Worm (Caenorhabditis elegans) whole organism, late embryonic: ENCODE data around the gene kin-20.

Experiments used
- C38D4.7 ChIP-seq: fragments of 200-800 bp; sonication (Bioruptor generic); optimal IDR thresholded peaks from 2 replicates; lab custom pipeline; 2018; ENCODE audit warnings: mild to moderate bottlenecking, missing genetic modification characterization, moderate library complexity, missing compliant biosample characterization
- K09A11.1 ChIP-seq: sonication (generic microtip); optimal IDR thresholded peaks from 2 replicates; lab custom pipeline; 2017; ENCODE audit warnings: antibody characterized with exemption, mild to moderate bottlenecking, missing genetic modification characterization, missing compliant biosample characterization; ENCODE audit not compliant: insufficient read depth
- T23F11.4 ChIP-seq: fragments of 200-800 bp; sonication (Bioruptor generic); optimal IDR thresholded peaks from 2 replicates; lab custom pipeline; 2018; ENCODE audit warnings: mild to moderate bottlenecking, missing genetic modification characterization, missing compliant biosample characterization
- ahr-1 ChIP-seq: sonication (generic microtip); optimal IDR thresholded peaks from 2 replicates; lab custom pipeline; 2016; ENCODE audit warnings: missing genetic modification characterization, missing compliant biosample characterization
- ceh-18 ChIP-seq: sonication (generic microtip); optimal IDR thresholded peaks from 2 replicates; lab custom pipeline; 2016; ENCODE audit warnings: missing genetic modification characterization, missing compliant biosample characterization
- ceh-19 ChIP-seq: fragments of 200-800 bp; sonication (Bioruptor generic); optimal IDR thresholded peaks from 2 replicates; lab custom pipeline; 2018; ENCODE audit warnings: mild to moderate bottlenecking, missing genetic modification characterization, missing compliant biosample characterization
- ceh-2 ChIP-seq: sonication (generic microtip); optimal IDR thresholded peaks from 2 replicates; lab custom pipeline; 2016; ENCODE audit warnings: missing genotype, missing genetic modification characterization, missing compliant biosample characterization
- ceh-22 ChIP-seq: sonication (generic microtip); optimal IDR thresholded peaks from 2 replicates; lab custom pipeline; 2017; ENCODE audit warnings: missing biosample characterization, missing genetic modification characterization
- ceh-24 ChIP-seq: sonication (generic microtip); optimal IDR thresholded peaks from 2 replicates; lab custom pipeline; 2016; ENCODE audit warnings: mild to moderate bottlenecking, missing genetic modification characterization, missing compliant biosample characterization
- ceh-30 ChIP-seq: fragments of 150-350 bp; optimal IDR thresholded peaks from 2 replicates; lab custom pipeline; 2014; ENCODE audit warnings: missing biosample characterization, missing genetic modification characterization
- ceh-31 ChIP-seq: sonication (generic microtip); optimal IDR thresholded peaks from 2 replicates; lab custom pipeline; 2016; ENCODE audit warnings: missing genetic modification characterization, missing compliant biosample characterization
- ceh-34 ChIP-seq: sonication (generic microtip); optimal IDR thresholded peaks from 2 replicates; lab custom pipeline; 2016; ENCODE audit warnings: mild to moderate bottlenecking, missing genetic modification characterization, missing compliant biosample characterization
- ceh-45 ChIP-seq: fragments of 200-800 bp; sonication (Bioruptor generic); IDR thresholded peaks from 2 replicates; pipeline ENCODE4 v1.3.6; 2022; ENCODE audit warnings: missing genetic modification reagents, missing genetic modification characterization, missing compliant biosample characterization
- ceh-48 ChIP-seq: sonication (generic microtip); optimal IDR thresholded peaks from 2 replicates; lab custom pipeline; 2016; ENCODE audit warnings: missing genetic modification characterization, inconsistent platforms, missing compliant biosample characterization
- ceh-6 ChIP-seq: fragments of 200-800 bp; sonication (Bioruptor generic); optimal IDR thresholded peaks from 2 replicates; lab custom pipeline; 2018; ENCODE audit warnings: mild to moderate bottlenecking, missing genetic modification characterization, missing compliant biosample characterization
- ceh-9 ChIP-seq: sonication (generic microtip); optimal IDR thresholded peaks from 2 replicates; lab custom pipeline; 2016; ENCODE audit warnings: mild to moderate bottlenecking, missing genetic modification characterization, inconsistent platforms, missing compliant biosample characterization
- che-1 ChIP-seq: sonication (generic microtip); optimal IDR thresholded peaks from 2 replicates; lab custom pipeline; 2016; ENCODE audit warnings: mild to moderate bottlenecking, missing genetic modification characterization, missing compliant biosample characterization
- dve-1 ChIP-seq: sonication (generic microtip); optimal IDR thresholded peaks from 2 replicates; lab custom pipeline; 2017; ENCODE audit warnings: antibody characterized with exemption, mild to moderate bottlenecking, missing genetic modification characterization, missing compliant biosample characterization
- elt-2 ChIP-seq: sonication (generic microtip); optimal IDR thresholded peaks from 2 replicates; lab custom pipeline; 2016; ENCODE audit warnings: missing genetic modification reagents, missing genetic modification characterization, missing compliant biosample characterization
- elt-4 ChIP-seq: sonication (generic microtip); optimal IDR thresholded peaks from 2 replicates; lab custom pipeline; 2016; ENCODE audit warnings: missing genetic modification characterization, missing compliant biosample characterization
- fax-1 ChIP-seq: sonication (generic microtip); optimal IDR thresholded peaks from 2 replicates; lab custom pipeline; 2016; ENCODE audit warnings: missing genotype, missing genetic modification characterization, missing compliant biosample characterization
- fkh-10 ChIP-seq: fragments of 150-350 bp; optimal IDR thresholded peaks from 2 replicates; lab custom pipeline; 2014; ENCODE audit warnings: missing biosample characterization, missing genetic modification reagents, missing genetic modification characterization
- fkh-6 ChIP-seq: sonication (generic microtip); optimal IDR thresholded peaks from 2 replicates; lab custom pipeline; 2016; ENCODE audit warnings: missing genetic modification characterization, missing compliant biosample characterization
- gmeb-2 ChIP-seq: sonication (generic microtip); optimal IDR thresholded peaks from 2 replicates; lab custom pipeline; 2016; ENCODE audit warnings: missing genetic modification characterization, inconsistent platforms, missing compliant biosample characterization
- hlh-15 ChIP-seq: sonication (generic microtip); optimal IDR thresholded peaks from 2 replicates; lab custom pipeline; 2016; ENCODE audit warnings: missing genetic modification characterization, missing compliant biosample characterization
- hlh-6 ChIP-seq: sonication (generic microtip); optimal IDR thresholded peaks from 2 replicates; lab custom pipeline; 2016; ENCODE audit warnings: missing genotype, missing genetic modification characterization, missing compliant biosample characterization
- lim-6 ChIP-seq: sonication (generic microtip); optimal IDR thresholded peaks from 2 replicates; lab custom pipeline; 2016; ENCODE audit warnings: missing genetic modification characterization, missing compliant biosample characterization
- madf-2 ChIP-seq: sonication (generic microtip); optimal IDR thresholded peaks from 2 replicates; lab custom pipeline; 2017; ENCODE audit warnings: missing genetic modification characterization, missing compliant biosample characterization
- mec-3 ChIP-seq: sonication (generic microtip); optimal IDR thresholded peaks from 2 replicates; lab custom pipeline; 2016; ENCODE audit warnings: borderline replicate concordance, missing genetic modification characterization, missing compliant biosample characterization
- nfya-1 ChIP-seq: sonication (generic microtip); optimal IDR thresholded peaks from 2 replicates; lab custom pipeline; 2017; ENCODE audit warnings: missing genetic modification characterization, mild to moderate bottlenecking, missing compliant biosample characterization, antibody characterized with exemption, moderate library complexity
- nhr-11 ChIP-seq: fragments of 150-350 bp; optimal IDR thresholded peaks from 2 replicates; lab custom pipeline; 2014; ENCODE audit warnings: missing biosample characterization, missing genetic modification characterization
- nhr-232 ChIP-seq: sonication (generic microtip); optimal IDR thresholded peaks from 2 replicates; lab custom pipeline; 2016; ENCODE audit warnings: missing genetic modification characterization, missing compliant biosample characterization
- odd-2 ChIP-seq: sonication (generic microtip); optimal IDR thresholded peaks from 2 replicates; lab custom pipeline; 2017; ENCODE audit warnings: antibody characterized with exemption, mild to moderate bottlenecking, missing genetic modification characterization, missing compliant biosample characterization
- pag-3 ChIP-seq: sonication (generic microtip); optimal IDR thresholded peaks from 2 replicates; lab custom pipeline; 2016; ENCODE audit warnings: missing compliant biosample characterization, missing genetic modification characterization, borderline replicate concordance
- pha-2 ChIP-seq: sonication (generic microtip); optimal IDR thresholded peaks from 2 replicates; lab custom pipeline; 2017; ENCODE audit warnings: mild to moderate bottlenecking, missing genetic modification characterization, missing compliant biosample characterization
- pha-4 ChIP-seq: fragments of 150-350 bp; optimal IDR thresholded peaks from 2 replicates; lab custom pipeline; 2018; ENCODE audit warnings: missing biosample characterization, missing genetic modification reagents, missing genetic modification characterization
- rnt-1 ChIP-seq: sonication (generic microtip); optimal IDR thresholded peaks from 2 replicates; lab custom pipeline; 2016; ENCODE audit warnings: missing genetic modification characterization, missing compliant biosample characterization
- sdc-2 ChIP-seq: sonication (generic microtip); optimal IDR thresholded peaks from 2 replicates; lab custom pipeline; 2016; ENCODE audit warnings: missing genotype, missing genetic modification characterization, missing compliant biosample characterization
- sox-2 ChIP-seq: fragments of 200-800 bp; sonication (Bioruptor generic); IDR thresholded peaks from 2 replicates; pipeline ENCODE4 v1.3.6; 2022; ENCODE audit warnings: missing genetic modification reagents, missing genetic modification characterization, missing compliant biosample characterization
- tbx-2 ChIP-seq: sonication (generic microtip); optimal IDR thresholded peaks from 2 replicates; lab custom pipeline; 2016; ENCODE audit warnings: missing genetic modification characterization, missing compliant biosample characterization
- tbx-7 ChIP-seq: sonication (generic microtip); optimal IDR thresholded peaks from 2 replicates; lab custom pipeline; 2016; ENCODE audit warnings: missing genotype, missing genetic modification characterization, missing compliant biosample characterization

Gene kin-20

ce11 chrX:15281248-15281647 lies 3.7 kb upstream of the kin-20 start (continued):
- no peak for TF ChIP-seq hlh-15
- no peak for TF ChIP-seq che-1 (tag; lab: Kevin White, UChicago)
- TF ChIP-seq lim-6 (tag; lab: Kevin White, UChicago) = no peak
- peak; percentile 8 for TF ChIP-seq ceh-2
- TF ChIP-seq tbx-2 = peak; percentile 51
- TF ChIP-seq ceh-19 = no peak
- no peak for TF ChIP-seq tbx-7 (tag; lab: Kevin White, UChicago)
- TF ChIP-seq ceh-31 = peak; percentile 26
- TF ChIP-seq odd-2 (tag; lab: Kevin White, UChicago) = no peak
- no peak for TF ChIP-seq C38D4.7 (GFP tag; lab: Kevin White, UChicago)
- TF ChIP-seq nhr-11 (tag; lab: Kevin White, UChicago) = no peak
- TF ChIP-seq sdc-2 (tag; lab: Kevin White, UChicago) = no peak
- TF ChIP-seq ceh-18 (tag; lab: Kevin White, UChicago) = peak; percentile 8
- TF ChIP-seq dve-1 (tag; lab: Kevin White, UChicago) = no peak
- no peak for TF ChIP-seq madf-2 (tag; lab: Kevin White, UChicago)
- peak; percentile 12 for TF ChIP-seq nfya-1 (tag; lab: Kevin White, UChicago)
- no peak for TF ChIP-seq ceh-6 (GFP tag; lab: Kevin White, UChicago)
- no peak for TF ChIP-seq ceh-24 (tag; lab: Kevin White, UChicago)
- TF ChIP-seq sox-2 (GFP tag; lab: Robert Waterston, UW) = no peak
- no peak for TF ChIP-seq pha-4 (tag; lab: Kevin White, UChicago)
- TF ChIP-seq fkh-6 (tag; lab: Kevin White, UChicago) = no peak
- TF ChIP-seq fkh-10 (GFP tag; lab: Kevin White, UChicago) = no peak
- TF ChIP-seq gmeb-2 = no peak
- TF ChIP-seq ceh-34 = peak; percentile 15

- TF ChIP-seq ceh-19 (no peak), ceh-9 (tag; lab: Kevin White, UChicago) (no peak), fax-1 (no peak), che-1 (tag; lab: Kevin White, UChicago) (no peak), gmeb-2 (no peak), C38D4.7 (GFP tag; lab: Kevin White, UChicago) (no peak), hlh-15 (no peak), nhr-11 (tag; lab: Kevin White, UChicago) (no peak), ceh-45 (GFP tag; lab: Robert Waterston, UW) (no peak), pag-3 (tag; lab: Kevin White, UChicago) (no peak)
Observed at ce11 chrX:15280318-15280717, 2.8 kb upstream of the kin-20 start.

- TF ChIP-seq hlh-6 (tag; lab: Kevin White, UChicago) (no peak), pha-2 (peak; percentile 59), T23F11.4 (no peak), mec-3 (tag; lab: Kevin White, UChicago) (no peak), dve-1 (tag; lab: Kevin White, UChicago) (peak; percentile 11), ceh-22 (tag; lab: Kevin White, UChicago) (peak; percentile 56)
Observed at ce11 chrX:15279301-15279700, 1.7 kb upstream of the kin-20 start.

ce11 chrX:15278593-15278992 lies 1.0 kb upstream of the kin-20 start:
- TF ChIP-seq sdc-2 (tag; lab: Kevin White, UChicago) (no peak), nhr-232 (tag; lab: Kevin White, UChicago) (no peak), ceh-31 (no peak), rnt-1 (tag; lab: Kevin White, UChicago) (no peak), elt-2 (tag; lab: Kevin White, UChicago) (no peak), fax-1 (no peak), elt-4 (tag; lab: Kevin White, UChicago) (no peak), hlh-15 (no peak), nhr-11 (tag; lab: Kevin White, UChicago) (no peak), ceh-6 (GFP tag; lab: Kevin White, UChicago) (no peak), ceh-48 (tag; lab: Kevin White, UChicago) (no peak), ceh-24 (tag; lab: Kevin White, UChicago) (no peak), ceh-30 (tag; lab: Kevin White, UChicago) (no peak), K09A11.1 (tag; lab: Kevin White, UChicago) (no peak), madf-2 (tag; lab: Kevin White, UChicago) (no peak), gmeb-2 (no peak), nfya-1 (tag; lab: Kevin White, UChicago) (no peak), ahr-1 (no peak)
